Worm (Caenorhabditis elegans): ENCODE data around the gene elmd-1.

ce11 chrIII:3395874-3396467, 6.3 kb downstream of the elmd-1 start, which contains the start of gene cri-3:
- no peak for TF ChIP-seq W03F9.2 (tag; optimal IDR thresholded peaks at IDR 0.05)
- no peak for TF ChIP-seq him-1 (tag; optimal IDR thresholded peaks at IDR 0.05)
- no peak for TF ChIP-seq dao-5 (tag; optimal IDR thresholded peaks at IDR 0.05)

All from whole organism, L4/young adult.